Fruit fly (Drosophila melanogaster) whole organism, embryonic: ENCODE measurements around the gene Cpr62Ba.

Experiments used
- B-H2 ChIP-seq: fragments of 200-800 bp; sonication (Bioruptor generic); optimal IDR thresholded peaks from 2 replicates; lab custom pipeline; 2018; ENCODE audit warnings: missing biosample characterization, mild to moderate bottlenecking, missing genetic modification characterization
- Bteb2 ChIP-seq: fragments of 200-800 bp; sonication (Bioruptor generic); optimal IDR thresholded peaks from 2 replicates; lab custom pipeline; 2016; ENCODE audit warnings: missing biosample characterization, missing genetic modification characterization
- CG10565 ChIP-seq: fragments of 200-800 bp; sonication (Bioruptor generic); optimal IDR thresholded peaks from 3 replicates; lab custom pipeline; 2016; ENCODE audit warnings: missing biosample characterization, mild to moderate bottlenecking, missing genetic modification characterization
- CG10979 ChIP-seq: fragments of 200-800 bp; sonication (Bioruptor generic); optimal IDR thresholded peaks from 2 replicates; lab custom pipeline; 2018; ENCODE audit warnings: missing biosample characterization, mild to moderate bottlenecking, missing genetic modification characterization, moderate library complexity
- CG11695 ChIP-seq: fragments of 200-800 bp; sonication (Bioruptor generic); IDR thresholded peaks from 3 replicates; pipeline ENCODE4 v1.3.6; 2022; ENCODE audit warnings: missing biosample characterization, missing genetic modification characterization
- CG13296 ChIP-seq: fragments of 200-800 bp; sonication (Bioruptor generic); optimal IDR thresholded peaks from 3 replicates; lab custom pipeline; 2018; ENCODE audit warnings: missing biosample characterization, mild to moderate bottlenecking, missing genetic modification characterization
- CG14014 ChIP-seq: fragments of 200-800 bp; sonication (Bioruptor generic); IDR thresholded peaks from 2 replicates; pipeline ENCODE4 v1.3.6; 2022; ENCODE audit warnings: missing biosample characterization, missing genetic modification characterization
- CG15514 ChIP-seq: fragments of 200-800 bp; sonication (Bioruptor generic); optimal IDR thresholded peaks from 3 replicates; lab custom pipeline; 2017; ENCODE audit warnings: missing biosample characterization, missing genetic modification characterization, mild to moderate bottlenecking, moderate library complexity, missing genetic modification reagents
- CG16779 ChIP-seq: fragments of 200-800 bp; sonication (Bioruptor generic); IDR thresholded peaks from 2 replicates; pipeline ENCODE4 v1.3.6; 2022; ENCODE audit warnings: missing biosample characterization, missing genetic modification characterization
- CG18011 ChIP-seq: fragments of 200-800 bp; sonication (Bioruptor generic); optimal IDR thresholded peaks from 2 replicates; lab custom pipeline; 2017; ENCODE audit warnings: missing biosample characterization, missing genetic modification characterization, mild to moderate bottlenecking, moderate library complexity, missing genotype
- CG18619 ChIP-seq: fragments of 200-800 bp; sonication (Bioruptor generic); optimal IDR thresholded peaks from 3 replicates; lab custom pipeline; 2017; ENCODE audit warnings: missing biosample characterization, mild to moderate bottlenecking, missing genetic modification characterization
- CG2199 ChIP-seq: fragments of 200-800 bp; sonication (Bioruptor generic); IDR thresholded peaks from 3 replicates; pipeline ENCODE4 v1.3.6; 2022; ENCODE audit warnings: missing biosample characterization, missing genetic modification characterization
- CG2712 ChIP-seq: fragments of 200-800 bp; optimal IDR thresholded peaks from 3 replicates; lab custom pipeline; 2019; ENCODE audit warnings: missing biosample characterization, mild to moderate bottlenecking, missing genetic modification characterization, moderate library complexity
- CG2889 ChIP-seq: fragments of 200-800 bp; sonication (Bioruptor generic); IDR thresholded peaks from 3 replicates; pipeline ENCODE4 v1.3.6; 2022; ENCODE audit warnings: missing biosample characterization, missing genetic modification characterization
- CG34224 ChIP-seq: fragments of 200-800 bp; sonication (Bioruptor generic); IDR thresholded peaks from 3 replicates; pipeline ENCODE4 v1.3.6; 2022; ENCODE audit warnings: missing biosample characterization, missing genetic modification characterization; ENCODE audit not compliant: partially characterized antibody
- CG6813 ChIP-seq: fragments of 200-800 bp; sonication (Bioruptor generic); optimal IDR thresholded peaks from 2 replicates; lab custom pipeline; 2017; ENCODE audit warnings: missing biosample characterization, missing genetic modification characterization, mild to moderate bottlenecking, moderate library complexity, missing genetic modification reagents
- CG7372 ChIP-seq: fragments of 200-800 bp; sonication (Bioruptor generic); IDR thresholded peaks from 2 replicates; pipeline ENCODE4 v1.3.6; 2022; ENCODE audit warnings: missing biosample characterization, missing genetic modification characterization
- CG7786 ChIP-seq: fragments of 200-800 bp; sonication (Bioruptor generic); optimal IDR thresholded peaks from 2 replicates; lab custom pipeline; 2016; ENCODE audit warnings: missing biosample characterization, missing genetic modification characterization
- CG8359 ChIP-seq: fragments of 200-800 bp; sonication (Bioruptor generic); optimal IDR thresholded peaks from 2 replicates; lab custom pipeline; 2017; ENCODE audit warnings: missing biosample characterization, mild to moderate bottlenecking, missing genetic modification characterization, borderline replicate concordance
- CrebB ChIP-seq: fragments of 200-800 bp; sonication (Bioruptor generic); optimal IDR thresholded peaks from 3 replicates; lab custom pipeline; 2018; ENCODE audit warnings: missing biosample characterization, mild to moderate bottlenecking, missing genetic modification characterization
- Deaf1 ChIP-seq: fragments of 200-800 bp; optimal IDR thresholded peaks from 3 replicates; lab custom pipeline; 2019; ENCODE audit warnings: missing biosample characterization, mild to moderate bottlenecking, missing genetic modification characterization, moderate library complexity
- Dip3 ChIP-seq: fragments of 200-800 bp; sonication (Bioruptor generic); optimal IDR thresholded peaks from 3 replicates; lab custom pipeline; 2016; ENCODE audit warnings: missing biosample characterization, missing genetic modification characterization
- Ets97D ChIP-seq: fragments of 200-800 bp; sonication (Bioruptor generic); optimal IDR thresholded peaks from 3 replicates; lab custom pipeline; 2016; ENCODE audit warnings: missing biosample characterization, missing genetic modification characterization
- HmgD ChIP-seq: fragments of 200-800 bp; sonication (Bioruptor generic); optimal IDR thresholded peaks from 3 replicates; lab custom pipeline; 2016; ENCODE audit warnings: missing biosample characterization, missing genetic modification characterization
- MBD-R2 ChIP-seq: fragments of 200-800 bp; sonication (Bioruptor generic); IDR thresholded peaks from 2 replicates; pipeline ENCODE4 v1.3.6; 2022; ENCODE audit warnings: missing biosample characterization, missing genetic modification characterization
- Max ChIP-seq: fragments of 200-800 bp; sonication (Bioruptor generic); optimal IDR thresholded peaks from 2 replicates; lab custom pipeline; 2016; ENCODE audit warnings: missing biosample characterization, mild to moderate bottlenecking, missing genetic modification characterization
- Myb ChIP-seq: fragments of 200-800 bp; sonication (Bioruptor generic); optimal IDR thresholded peaks from 2 replicates; lab custom pipeline; 2016; ENCODE audit warnings: missing biosample characterization, missing genetic modification characterization
- NfI ChIP-seq: fragments of 200-800 bp; sonication (Bioruptor generic); optimal IDR thresholded peaks from 3 replicates; lab custom pipeline; 2018; ENCODE audit warnings: missing biosample characterization, mild to moderate bottlenecking, missing genetic modification characterization, moderate library complexity
- Oaz ChIP-seq: fragments of 200-800 bp; sonication (Bioruptor generic); IDR thresholded peaks from 2 replicates; pipeline ENCODE4 v1.3.6; 2022; ENCODE audit warnings: missing biosample characterization, missing genetic modification characterization
- PHDP ChIP-seq: fragments of 200-800 bp; sonication (Bioruptor generic); optimal IDR thresholded peaks from 3 replicates; lab custom pipeline; 2018; ENCODE audit warnings: missing biosample characterization, mild to moderate bottlenecking, missing genetic modification characterization, moderate library complexity
- Pdp1 ChIP-seq, 2 experiments: fragments of 200-800 bp; sonication (Bioruptor generic); optimal IDR thresholded peaks; 3 replicates each; lab custom pipeline; 2016; ENCODE audit warnings: missing biosample characterization in 2 of 2, missing genetic modification characterization in 2 of 2, mild to moderate bottlenecking in 1 of 2, moderate library complexity in 1 of 2
- Rx ChIP-seq: fragments of 200-800 bp; sonication (Bioruptor generic); IDR thresholded peaks from 2 replicates; pipeline ENCODE4 v1.3.6; 2022; ENCODE audit warnings: missing biosample characterization, missing genetic modification characterization
- Vsx1 ChIP-seq: fragments of 200-800 bp; sonication (Bioruptor generic); optimal IDR thresholded peaks from 2 replicates; lab custom pipeline; 2017; ENCODE audit warnings: missing biosample characterization, mild to moderate bottlenecking, missing genetic modification characterization, missing genetic modification reagents
- YL-1 ChIP-seq: fragments of 200-800 bp; sonication (Bioruptor generic); optimal IDR thresholded peaks from 3 replicates; lab custom pipeline; 2017; ENCODE audit warnings: missing biosample characterization, mild to moderate bottlenecking, missing genetic modification characterization
- ac ChIP-seq: fragments of 200-800 bp; sonication (Bioruptor generic); optimal IDR thresholded peaks from 3 replicates; lab custom pipeline; 2017; ENCODE audit warnings: missing biosample characterization, mild to moderate bottlenecking, missing genetic modification characterization
- cad ChIP-seq: fragments of >200 bp; optimal IDR thresholded peaks from 2 replicates; lab custom pipeline; 2017; ENCODE audit warnings: missing biosample characterization, missing genetic modification characterization
- cg ChIP-seq: fragments of 200-800 bp; sonication (Bioruptor generic); optimal IDR thresholded peaks from 3 replicates; lab custom pipeline; 2019; ENCODE audit warnings: missing biosample characterization, mild to moderate bottlenecking, missing genetic modification characterization, moderate library complexity
- ci ChIP-seq: fragments of 200-800 bp; sonication (Bioruptor generic); IDR thresholded peaks from 3 replicates; pipeline ENCODE4 v1.3.6; 2022; ENCODE audit warnings: missing biosample characterization, missing genetic modification characterization
- croc ChIP-seq: fragments of 200-800 bp; sonication (Bioruptor generic); conservative IDR thresholded peaks from 3 replicates; pipeline ENCODE4 v1.3.6; 2022; ENCODE audit warnings: missing biosample characterization, missing genetic modification characterization
- da ChIP-seq: fragments of 200-800 bp; sonication (Bioruptor generic); optimal IDR thresholded peaks from 2 replicates; lab custom pipeline; 2016; ENCODE audit warnings: missing biosample characterization, missing genetic modification characterization
- dimm ChIP-seq: fragments of 200-800 bp; sonication (Bioruptor generic); IDR thresholded peaks from 2 replicates; pipeline ENCODE4 v1.3.6; 2022; ENCODE audit warnings: missing biosample characterization, missing genetic modification characterization
- grn ChIP-seq: fragments of 200-800 bp; sonication (Bioruptor generic); optimal IDR thresholded peaks from 3 replicates; lab custom pipeline; 2017; ENCODE audit warnings: missing biosample characterization, missing genetic modification characterization
- nau ChIP-seq: fragments of 200-800 bp; sonication (Bioruptor generic); optimal IDR thresholded peaks from 3 replicates; lab custom pipeline; 2017; ENCODE audit warnings: missing biosample characterization, mild to moderate bottlenecking, missing genetic modification characterization, missing genetic modification reagents
- org-1 ChIP-seq: fragments of 200-800 bp; sonication (Bioruptor generic); optimal IDR thresholded peaks from 2 replicates; lab custom pipeline; 2017; ENCODE audit warnings: missing biosample characterization, missing genetic modification characterization
- ro ChIP-seq: fragments of 200-800 bp; sonication (Bioruptor generic); IDR thresholded peaks from 2 replicates; pipeline ENCODE4 v1.3.6; 2022; ENCODE audit warnings: missing biosample characterization, missing genetic modification characterization
- so ChIP-seq: fragments of 200-800 bp; sonication (Bioruptor generic); IDR thresholded peaks from 3 replicates; pipeline ENCODE4 v1.3.6; 2022; ENCODE audit warnings: missing biosample characterization, missing genetic modification characterization
- twi ChIP-seq: fragments of 200-800 bp; optimal IDR thresholded peaks from 2 replicates; lab custom pipeline; 2019; ENCODE audit warnings: missing biosample characterization, mild to moderate bottlenecking, missing genetic modification characterization, moderate library complexity
- vvl ChIP-seq: fragments of 200-800 bp; sonication (Bioruptor generic); IDR thresholded peaks from 2 replicates; pipeline ENCODE4 v1.3.6; 2022; ENCODE audit warnings: missing biosample characterization, missing genetic modification characterization
- zf30C ChIP-seq: fragments of 200-800 bp; sonication (Bioruptor generic); optimal IDR thresholded peaks from 3 replicates; lab custom pipeline; 2018; ENCODE audit warnings: missing biosample characterization, mild to moderate bottlenecking, missing genetic modification characterization

The Cpr62Ba gene

dm6 chr3L:1774713-1775648 lies 56.6 kb downstream of the Cpr62Ba start, which contains the start of the genes CG13933 and PolD2 (continued):
- TF ChIP-seq YL-1 (GFP tag; lab: Kevin White, UChicago) (peak; percentile 86), CG10979 (peak; percentile 86), CG13296 (GFP tag; lab: Kevin White, UChicago) (no peak), CG2199 (GFP tag; lab: Robert Waterston, UW) (peak; percentile 89), CG16779 (GFP tag; lab: Robert Waterston, UW) (peak; percentile 81), Vsx1 (GFP tag; lab: Kevin White, UChicago) (no peak), CG8359 (GFP tag; lab: Kevin White, UChicago) (peak; percentile 64), MBD-R2 (GFP tag; lab: Robert Waterston, UW) (peak; percentile 98), CG7786 (GFP tag; lab: Kevin White, UChicago) (peak; percentile 85), CG15514 (GFP tag; lab: Kevin White, UChicago) (peak; percentile 73), CG2889 (GFP tag; lab: Robert Waterston, UW) (peak; percentile 97), CrebB (tag; lab: Kevin White, UChicago) (peak; percentile 93), grn (GFP tag; lab: Kevin White, UChicago) (no peak), CG6813 (GFP tag; lab: Kevin White, UChicago) (peak; percentile 82), Bteb2 (GFP tag; lab: Kevin White, UChicago) (peak; percentile 73), Pdp1 (GFP tag; optimal IDR thresholded peaks at IDR 0.05; lab: Kevin White, UChicago) (peak; percentile 78 to 83), NfI (GFP tag; lab: Kevin White, UChicago) (peak; percentile 98), da (no peak), Ets97D (GFP tag; lab: Kevin White, UChicago) (peak; percentile 54), vvl (GFP tag; lab: Robert Waterston, UW) (peak; percentile 95), ci (peak; percentile 99), nau (GFP tag; lab: Kevin White, UChicago) (no peak), Myb (peak; percentile 42), Dip3 (GFP tag; lab: Kevin White, UChicago) (peak; percentile 77), CG10565 (GFP tag; lab: Kevin White, UChicago) (peak; percentile 5), CG14014 (GFP tag; lab: Robert Waterston, UW) (peak; percentile 99), ac (GFP tag; lab: Kevin White, UChicago) (peak; percentile 95), Rx (GFP tag; lab: Robert Waterston, UW) (peak; percentile 96), CG11695 (GFP tag; lab: Robert Waterston, UW) (peak; percentile 94), croc (GFP tag; lab: Robert Waterston, UW) (peak; percentile 96), CG34224 (peak; percentile 85), B-H2 (GFP tag; lab: Kevin White, UChicago) (no peak), CG18011 (GFP tag; lab: Kevin White, UChicago) (peak; percentile 88), Oaz (GFP tag; lab: Robert Waterston, UW) (peak; percentile 96), so (GFP tag; lab: Robert Waterston, UW) (peak; percentile 99), Max (peak; percentile 74), PHDP (tag; lab: Kevin White, UChicago) (peak; percentile 99), CG18619 (GFP tag; lab: Kevin White, UChicago) (peak; percentile 97), ro (GFP tag; lab: Robert Waterston, UW) (peak; percentile 96), CG7372 (GFP tag; lab: Robert Waterston, UW) (peak; percentile 93), cad (no peak), dimm (peak; percentile 95), org-1 (peak; percentile 88), zf30C (GFP tag; lab: Kevin White, UChicago) (no peak), cg (GFP tag; lab: Kevin White, UChicago) (no peak), twi (tag; lab: Kevin White, UChicago) (peak; percentile 96), HmgD (peak; percentile 29), CG2712 (peak; percentile 97), Deaf1 (no peak)
